Worm (Caenorhabditis elegans) whole organism, late embryonic: ENCODE measurements around the gene cpg-19.

Experiments used
- ceh-18 ChIP-seq: sonication (generic microtip); optimal IDR thresholded peaks from 2 replicates; lab custom pipeline; 2016; ENCODE audit warnings: missing genetic modification characterization, missing compliant biosample characterization
- ceh-24 ChIP-seq: sonication (generic microtip); optimal IDR thresholded peaks from 2 replicates; lab custom pipeline; 2016; ENCODE audit warnings: mild to moderate bottlenecking, missing genetic modification characterization, missing compliant biosample characterization
- eyg-1 ChIP-seq: sonication (generic microtip); optimal IDR thresholded peaks from 2 replicates; lab custom pipeline; 2016; ENCODE audit warnings: missing genotype, missing genetic modification characterization, missing compliant biosample characterization
- hlh-13 ChIP-seq: fragments of 200-800 bp; sonication (Bioruptor generic); optimal IDR thresholded peaks from 2 replicates; lab custom pipeline; 2018; ENCODE audit warnings: mild to moderate bottlenecking, missing genetic modification characterization, missing compliant biosample characterization
- hlh-15 ChIP-seq: sonication (generic microtip); optimal IDR thresholded peaks from 2 replicates; lab custom pipeline; 2016; ENCODE audit warnings: missing genetic modification characterization, missing compliant biosample characterization
- hlh-6 ChIP-seq: sonication (generic microtip); optimal IDR thresholded peaks from 2 replicates; lab custom pipeline; 2016; ENCODE audit warnings: missing genotype, missing genetic modification characterization, missing compliant biosample characterization
- hlh-8 ChIP-seq: sonication (generic microtip); optimal IDR thresholded peaks from 2 replicates; lab custom pipeline; 2016; ENCODE audit warnings: missing genotype, missing genetic modification characterization, missing compliant biosample characterization
- nhr-11 ChIP-seq: fragments of 150-350 bp; optimal IDR thresholded peaks from 2 replicates; lab custom pipeline; 2014; ENCODE audit warnings: missing biosample characterization, missing genetic modification characterization
- pqm-1 ChIP-seq: sonication (generic microtip); optimal IDR thresholded peaks from 2 replicates; lab custom pipeline; 2016; ENCODE audit warnings: missing genetic modification characterization, missing compliant biosample characterization

ce11 chrX:16611333-16612043 is 10.1 kb upstream of the cpg-19 start:
- TF ChIP-seq eyg-1 (tag; lab: Kevin White, UChicago), result no peak
- TF ChIP-seq nhr-11 (tag; lab: Kevin White, UChicago), result no peak
- no peak for TF ChIP-seq ceh-18
- no peak for TF ChIP-seq pqm-1 (tag; lab: Kevin White, UChicago)
- no peak for TF ChIP-seq hlh-6 (tag; lab: Kevin White, UChicago)
- peak; percentile 25 for TF ChIP-seq hlh-8 (tag; lab: Kevin White, UChicago)
- TF ChIP-seq ceh-24, result no peak
- no peak for TF ChIP-seq hlh-15 (tag; lab: Kevin White, UChicago)
- no peak for TF ChIP-seq hlh-13 (GFP tag; lab: Kevin White, UChicago)
